Fruit fly (Drosophila melanogaster): ENCODE results near the gene CG13083.

CG13083 gene

DNA sequence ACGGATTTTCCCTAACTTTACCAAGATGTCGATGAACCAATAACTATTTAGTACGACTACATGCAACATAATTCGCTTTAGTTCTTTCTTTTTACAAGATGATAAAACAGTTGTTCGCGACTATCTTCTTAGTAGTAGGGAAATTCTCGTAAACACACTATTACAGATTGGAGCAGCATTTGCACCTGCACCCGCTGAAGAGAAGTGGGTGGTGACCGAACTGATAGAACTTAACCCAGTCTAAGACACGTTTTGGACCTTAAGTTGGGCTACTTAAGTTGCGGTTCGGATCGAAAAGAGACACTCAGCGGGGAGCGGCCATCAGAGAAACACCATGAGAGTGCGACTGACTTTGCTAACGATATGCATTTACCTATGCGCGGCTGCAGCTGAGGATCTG lies at the start of gene CG13083:
CG13083 (plus strand) TSS at position 301 of the 400 bp plus-strand sequence.
- TF ChIP-seq Hr3 (GFP tag; optimal IDR thresholded peaks at IDR 0.05) (no peak), peb (GFP tag; IDR thresholded peaks at IDR 0.05) (no peak), CG6272 (GFP tag; IDR thresholded peaks at IDR 0.05) (no peak), CG7839 (tag; optimal IDR thresholded peaks at IDR 0.05) (no peak), bbx (GFP tag; IDR thresholded peaks at IDR 0.05; ENCODE audit: partially characterized antibody) (no peak), NC2β (GFP tag; optimal IDR thresholded peaks at IDR 0.05) (no peak), pnt (GFP tag; optimal IDR thresholded peaks at IDR 0.05) (no peak), H15 (GFP tag; IDR thresholded peaks at IDR 0.05) (no peak), psq (GFP tag; optimal IDR thresholded peaks at IDR 0.05) (no peak), caup (GFP tag; optimal IDR thresholded peaks at IDR 0.05; ENCODE audit: severe bottlenecking) (no peak), fd3F (GFP tag; optimal IDR thresholded peaks at IDR 0.05) (no peak), Ptx1 (GFP tag; IDR thresholded peaks at IDR 0.05) (no peak), Camta (GFP tag; optimal IDR thresholded peaks at IDR 0.05) (no peak), CTCF (GFP tag; optimal IDR thresholded peaks at IDR 0.05) (no peak), CG11456 (GFP tag; IDR thresholded peaks at IDR 0.05) (no peak), Meics (GFP tag; optimal IDR thresholded peaks at IDR 0.05) (no peak), CG1832 (GFP tag; optimal IDR thresholded peaks at IDR 0.05) (no peak)

DNA sequence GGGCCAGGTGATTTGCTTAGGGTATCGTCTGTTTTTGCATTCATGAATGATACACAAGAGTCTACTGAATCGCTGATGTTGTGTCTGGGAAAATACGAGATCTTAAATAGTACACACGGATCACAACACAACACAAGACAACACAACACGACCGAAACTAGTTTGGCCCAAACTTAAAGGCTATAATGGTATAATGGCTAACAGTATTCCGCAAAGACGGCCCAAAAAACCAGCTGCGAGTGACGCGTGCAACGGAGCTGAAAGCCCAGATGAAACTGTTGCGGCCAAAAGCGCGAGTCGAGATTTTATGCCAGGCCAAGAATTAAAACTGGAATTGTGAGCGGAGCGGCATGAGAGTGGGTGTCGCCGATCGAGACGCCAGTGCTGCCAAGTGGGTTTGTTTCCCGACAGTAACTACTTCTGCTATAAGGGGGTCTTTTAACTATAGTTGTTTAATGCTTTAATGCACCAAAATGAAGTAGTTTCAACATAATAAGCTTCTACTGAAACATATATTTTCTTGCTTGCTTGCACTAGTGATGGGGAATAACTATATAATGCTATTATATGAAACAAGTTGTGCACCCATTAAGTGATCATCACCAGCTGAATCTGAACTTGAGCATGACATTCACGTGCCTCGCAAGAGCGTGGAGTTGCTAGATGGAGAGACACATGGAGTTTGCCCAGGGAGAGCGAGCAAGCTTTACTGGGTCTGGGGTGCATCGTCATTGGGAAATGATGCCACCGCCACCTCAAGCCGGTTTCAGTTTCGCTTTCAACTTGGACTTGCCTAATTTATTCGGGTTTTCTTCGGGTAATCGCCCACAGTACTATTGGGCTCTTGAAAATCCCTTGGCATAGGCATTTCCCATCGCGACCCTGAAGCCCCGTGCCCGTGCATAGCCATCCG lies 48.3 kb upstream of the CG13083 start:
- TF ChIP-seq Opbp (GFP tag; IDR thresholded peaks at IDR 0.05; ENCODE audit: partially characterized antibody): no peak
- TF ChIP-seq Dref (GFP tag; IDR thresholded peaks at IDR 0.05): 0 out of 2 replicates have a peak, but pooled peaks have one; percentile 12
- TF ChIP-seq dmrt99B (tag; optimal IDR thresholded peaks at IDR 0.05): peak; percentile 10
- TF ChIP-seq CG14667 (GFP tag; IDR thresholded peaks at IDR 0.05): no peak
- TF ChIP-seq Drgx (GFP tag; IDR thresholded peaks at IDR 0.05): 0 out of 2 replicates have a peak, but pooled peaks have one; percentile 21
- 0 out of 2 replicates have a peak, but pooled peaks have one; percentile 11 for TF ChIP-seq CG13287 (GFP tag; IDR thresholded peaks at IDR 0.05; ENCODE audit: partially characterized antibody)
- no peak for TF ChIP-seq CG4730 (GFP tag; IDR thresholded peaks at IDR 0.05)
- TF ChIP-seq gem (tag; optimal IDR thresholded peaks at IDR 0.05): peak; percentile 8
- TF ChIP-seq CG13894 (tag; optimal IDR thresholded peaks at IDR 0.05): peak; percentile 6
- TF ChIP-seq CG32767 (GFP tag; IDR thresholded peaks at IDR 0.05): 0 out of 2 replicates have a peak, but pooled peaks have one; percentile 21
- TF ChIP-seq sd (tag; optimal IDR thresholded peaks at IDR 0.05): no peak
- no peak for TF ChIP-seq cg (GFP tag; optimal IDR thresholded peaks at IDR 0.05)
- TF ChIP-seq Blimp-1 (GFP tag; optimal IDR thresholded peaks at IDR 0.05): peak; percentile 99
- peak; percentile 44 for TF ChIP-seq CG12769 (tag; optimal IDR thresholded peaks at IDR 0.05)
- TF ChIP-seq bbx (GFP tag; IDR thresholded peaks at IDR 0.05; ENCODE audit: partially characterized antibody): 0 out of 2 replicates have a peak, but pooled peaks have one; percentile 10
- TF ChIP-seq caup (GFP tag; optimal IDR thresholded peaks at IDR 0.05; ENCODE audit: severe bottlenecking): no peak
- peak; percentile 84; the same call in 1 of the 2 replicates for TF ChIP-seq vvl (GFP tag; IDR thresholded peaks at IDR 0.05)
- TF ChIP-seq HLHmδ (GFP tag; optimal IDR thresholded peaks at IDR 0.05): no peak
- 0 out of 3 replicates have a peak, but pooled peaks have one; percentile 13 for TF ChIP-seq ken (GFP tag; IDR thresholded peaks at IDR 0.05)
- TF ChIP-seq CG17912 (GFP tag; optimal IDR thresholded peaks at IDR 0.05): no peak
- no peak for TF ChIP-seq CG17568 (GFP tag; optimal IDR thresholded peaks at IDR 0.05)
- TF ChIP-seq Jarid2 (GFP tag; optimal IDR thresholded peaks at IDR 0.05): peak; percentile 43
- 0 out of 3 replicates have a peak, but pooled peaks have one; percentile 9 for TF ChIP-seq CG11093 (GFP tag; IDR thresholded peaks at IDR 0.05)
- no peak for TF ChIP-seq Oli (tag; optimal IDR thresholded peaks at IDR 0.05)
- TF ChIP-seq br (optimal IDR thresholded peaks at IDR 0.05): no peak
- TF ChIP-seq pho (GFP tag; optimal IDR thresholded peaks at IDR 0.05): no peak
- no peak for TF ChIP-seq Dfd (GFP tag; optimal IDR thresholded peaks at IDR 0.05)
- no peak for TF ChIP-seq CG31224 (GFP tag; IDR thresholded peaks at IDR 0.05)
- TF ChIP-seq ranshi (GFP tag; IDR thresholded peaks at IDR 0.05): no peak
- peak; percentile 47; the same call in 1 of the 3 replicates for TF ChIP-seq sr (GFP tag; IDR thresholded peaks at IDR 0.05)
- peak; percentile 51; the same call in 1 of the 2 replicates for TF ChIP-seq tna (GFP tag; IDR thresholded peaks at IDR 0.05; ENCODE audit: partially characterized antibody)
- TF ChIP-seq gfzf (GFP tag; optimal IDR thresholded peaks at IDR 0.05): no peak
- TF ChIP-seq Fer1 (GFP tag; optimal IDR thresholded peaks at IDR 0.05): no peak

Measured in whole organism, embryonic.